Worm (Caenorhabditis elegans) whole organism, L1 larva: Measurements from ENCODE around the gene C07D10.5.
"Not testable (repeated sequence)": the region's sequence is repeated elsewhere in the genome, so short reads cannot be mapped to it uniquely, and the experiment has no call there.

Experiments used
- C16A3.4 ChIP-seq: fragments of 150-350 bp; optimal IDR thresholded peaks from 2 replicates; lab custom pipeline; 2014; ENCODE audit warnings: missing biosample characterization, missing genetic modification characterization
- F16B12.6 ChIP-seq: fragments of 150-350 bp; optimal IDR thresholded peaks from 2 replicates; lab custom pipeline; 2014; ENCODE audit warnings: missing biosample characterization, missing genetic modification characterization
- blmp-1 ChIP-seq: fragments of 150-350 bp; optimal IDR thresholded peaks from 2 replicates; lab custom pipeline; 2014; ENCODE audit warnings: missing biosample characterization, missing genetic modification characterization
- ceh-63 ChIP-seq: fragments of 200-800 bp; sonication (Bioruptor generic); optimal IDR thresholded peaks from 2 replicates; lab custom pipeline; 2018; ENCODE audit warnings: mild to moderate bottlenecking, missing genetic modification characterization, missing compliant biosample characterization
- ceh-82 ChIP-seq, 3 experiments: fragments of 150-350 bp in 1 of 3; sonication (generic microtip) in 2 of 3; optimal IDR thresholded peaks; 2 replicates each; lab custom pipeline; 2014 to 2017; ENCODE audit warnings: missing biosample characterization in 3 of 3, missing genetic modification characterization in 3 of 3
- dpl-1 ChIP-seq, 3 experiments: fragments of 150-350 bp in 2 of 3; sonication (generic microtip) in 1 of 3; optimal IDR thresholded peaks; 2 replicates each; lab custom pipeline; 2014 to 2017; ENCODE audit warnings: missing biosample characterization in 3 of 3, missing genetic modification characterization in 3 of 3, missing genetic modification reagents in 3 of 3
- dsc-1 ChIP-seq: sonication (generic microtip); optimal IDR thresholded peaks from 2 replicates; lab custom pipeline; 2016; ENCODE audit warnings: mild to moderate bottlenecking, missing genetic modification characterization, missing compliant biosample characterization
- efl-1 ChIP-seq, 4 experiments: fragments of 150-350 bp; optimal IDR thresholded peaks in 3 of 4; peaks in 1 of 4; 1 replicate in 1 of 4; 2 replicates in 3 of 4; lab custom pipeline; 2014; ENCODE audit warnings: missing biosample characterization in 2 of 4, missing genetic modification characterization in 2 of 4, missing genetic modification reagents in 2 of 4
- egl-27 ChIP-seq, 2 experiments: fragments of 150-350 bp in 1 of 2; sonication (generic microtip); optimal IDR thresholded peaks; 3 replicates each; lab custom pipeline; 2017 to 2018; ENCODE audit warnings: missing biosample characterization in 2 of 2, missing genetic modification characterization in 2 of 2, missing genetic modification reagents in 2 of 2
- elt-3 ChIP-seq, 6 experiments: fragments of 150-350 bp in 1 of 6; sonication (generic microtip); optimal IDR thresholded peaks; 2 replicates each; lab custom pipeline; 2017 to 2018; ENCODE audit warnings: missing biosample characterization in 6 of 6, missing genetic modification characterization in 6 of 6, inconsistent platforms in 1 of 6
- hpl-2 ChIP-seq: fragments of 150-350 bp; optimal IDR thresholded peaks from 2 replicates; lab custom pipeline; 2014; ENCODE audit warnings: missing biosample characterization, missing genetic modification reagents, missing genetic modification characterization
- lin-14 ChIP-seq: fragments of 200-800 bp; sonication (Bioruptor generic); optimal IDR thresholded peaks from 2 replicates; lab custom pipeline; 2018; ENCODE audit warnings: mild to moderate bottlenecking, missing genetic modification characterization, moderate library complexity, missing compliant biosample characterization
- lin-35 ChIP-seq, 2 experiments: fragments of 150-350 bp; optimal IDR thresholded peaks; 2 replicates each; lab custom pipeline; 2014; ENCODE audit warnings: missing biosample characterization in 2 of 2, missing genetic modification characterization in 2 of 2, missing genetic modification reagents in 2 of 2
- lir-3 ChIP-seq: sonication (generic microtip); optimal IDR thresholded peaks from 2 replicates; lab custom pipeline; 2016; ENCODE audit warnings: mild to moderate bottlenecking, missing genetic modification characterization, moderate library complexity, missing compliant biosample characterization; ENCODE audit not compliant: poor library complexity
- lsy-2 ChIP-seq, 2 experiments: fragments of 150-350 bp; optimal IDR thresholded peaks; 2 replicates each; lab custom pipeline; 2014; ENCODE audit warnings: missing biosample characterization in 2 of 2, missing genetic modification characterization in 2 of 2
- mab-9 ChIP-seq: fragments of 200-800 bp; sonication (Bioruptor generic); IDR thresholded peaks from 2 replicates; pipeline ENCODE4 v1.3.6; 2022; ENCODE audit warnings: missing genetic modification reagents, missing genetic modification characterization, missing compliant biosample characterization
- mdl-1 ChIP-seq, 2 experiments: fragments of 150-350 bp; optimal IDR thresholded peaks; 2 replicates each; lab custom pipeline; 2014 to 2017; ENCODE audit warnings: missing biosample characterization in 2 of 2, missing genetic modification characterization in 2 of 2, inconsistent platforms in 1 of 2
- mep-1 ChIP-seq: fragments of 150-350 bp; optimal IDR thresholded peaks from 2 replicates; lab custom pipeline; 2014; ENCODE audit warnings: missing biosample characterization, missing genetic modification characterization
- nhr-19 ChIP-seq: fragments of 200-800 bp; sonication (Bioruptor generic); conservative IDR thresholded peaks from 2 replicates; pipeline ENCODE4 v1.3.6; 2022; ENCODE audit warnings: missing genetic modification characterization, missing compliant biosample characterization
- nhr-20 ChIP-seq: sonication (generic microtip); optimal IDR thresholded peaks from 2 replicates; lab custom pipeline; 2016; ENCODE audit warnings: mild to moderate bottlenecking, missing genetic modification characterization, missing compliant biosample characterization
- nhr-47 ChIP-seq: sonication (generic microtip); optimal IDR thresholded peaks from 2 replicates; lab custom pipeline; 2016; ENCODE audit warnings: mild to moderate bottlenecking, missing genetic modification characterization, moderate library complexity, missing compliant biosample characterization
- nhr-71 ChIP-seq: sonication (generic microtip); optimal IDR thresholded peaks from 2 replicates; lab custom pipeline; 2016; ENCODE audit warnings: mild to moderate bottlenecking, missing genetic modification characterization, moderate library complexity, missing compliant biosample characterization
- nhr-85 ChIP-seq: sonication (generic microtip); peaks from one replicate; lab custom pipeline; 2016; ENCODE audit warnings: missing genetic modification characterization, inconsistent platforms, missing compliant biosample characterization
- nhr-90 ChIP-seq: sonication (generic microtip); optimal IDR thresholded peaks from 2 replicates; lab custom pipeline; 2016; ENCODE audit warnings: mild to moderate bottlenecking, missing genetic modification characterization, missing compliant biosample characterization; ENCODE audit not compliant: poor library complexity
- pax-3 ChIP-seq: fragments of 200-800 bp; sonication (Bioruptor generic); optimal IDR thresholded peaks from 2 replicates; lab custom pipeline; 2018; ENCODE audit warnings: mild to moderate bottlenecking, missing genetic modification characterization, moderate library complexity, missing compliant biosample characterization
- rnt-1 ChIP-seq: sonication (generic microtip); optimal IDR thresholded peaks from 2 replicates; lab custom pipeline; 2016; ENCODE audit warnings: mild to moderate bottlenecking, missing genetic modification characterization, moderate library complexity, missing compliant biosample characterization
- skn-1 ChIP-seq: fragments of 150-350 bp; optimal IDR thresholded peaks from 2 replicates; lab custom pipeline; 2014; ENCODE audit warnings: missing biosample characterization, missing genetic modification characterization
- snpc-4 ChIP-seq: fragments of 150-350 bp; optimal IDR thresholded peaks from 2 replicates; lab custom pipeline; 2014; ENCODE audit warnings: missing biosample characterization, missing genetic modification characterization
- snu-23 ChIP-seq: sonication (generic microtip); optimal IDR thresholded peaks from 2 replicates; lab custom pipeline; 2016; ENCODE audit warnings: missing genetic modification characterization, missing compliant biosample characterization
- sox-4 ChIP-seq: sonication (generic microtip); optimal IDR thresholded peaks from 2 replicates; lab custom pipeline; 2016; ENCODE audit warnings: missing genetic modification characterization, missing compliant biosample characterization
- swsn-7 ChIP-seq: sonication (generic microtip); optimal IDR thresholded peaks from 2 replicates; lab custom pipeline; 2016; ENCODE audit warnings: missing genetic modification characterization, missing compliant biosample characterization
- unc-130 ChIP-seq: fragments of 150-350 bp; optimal IDR thresholded peaks from 2 replicates; lab custom pipeline; 2017; ENCODE audit warnings: missing biosample characterization, missing genetic modification characterization, inconsistent platforms
- unc-86 ChIP-seq: sonication (generic microtip); optimal IDR thresholded peaks from 2 replicates; lab custom pipeline; 2016; ENCODE audit warnings: missing genetic modification characterization, missing compliant biosample characterization
- unc-98 ChIP-seq: fragments of 200-800 bp; sonication (Bioruptor generic); IDR thresholded peaks from 2 replicates; pipeline ENCODE4 v1.3.6; 2022; ENCODE audit warnings: missing genetic modification characterization, missing compliant biosample characterization
- xbp-1 ChIP-seq: sonication (generic microtip); optimal IDR thresholded peaks from 2 replicates; lab custom pipeline; 2016; ENCODE audit warnings: missing genetic modification characterization, missing compliant biosample characterization

The C07D10.5 gene

DNA sequence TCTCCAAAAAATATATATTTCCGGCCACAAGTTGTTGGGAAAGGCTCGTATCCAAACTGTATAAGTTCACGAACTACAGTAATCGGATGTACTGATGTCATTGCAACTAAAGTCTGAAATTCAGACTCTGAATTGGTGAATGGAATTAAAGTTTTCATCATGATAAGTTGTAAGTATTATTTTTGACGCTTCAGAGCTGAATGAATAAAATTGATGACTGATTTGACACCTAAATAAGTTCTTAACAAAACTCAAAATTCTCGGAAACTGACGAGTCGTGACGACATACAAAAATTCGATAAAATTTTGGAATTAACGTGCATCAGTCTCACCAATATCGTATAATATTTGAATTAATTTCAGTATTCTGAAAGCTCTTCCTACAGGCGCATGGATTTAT, 11.2 kb upstream of the C07D10.5 start, which contains the start of gene F43E2.11:
Gene F43E2.11 (minus strand): TSS at position 101 of the 400 bp plus-strand sequence.
- not testable (repeated sequence) for TF ChIP-seq dsc-1 (tag; lab: Kevin White, UChicago); lin-14; mab-9 (GFP tag; lab: Robert Waterston, UW)

DNA sequence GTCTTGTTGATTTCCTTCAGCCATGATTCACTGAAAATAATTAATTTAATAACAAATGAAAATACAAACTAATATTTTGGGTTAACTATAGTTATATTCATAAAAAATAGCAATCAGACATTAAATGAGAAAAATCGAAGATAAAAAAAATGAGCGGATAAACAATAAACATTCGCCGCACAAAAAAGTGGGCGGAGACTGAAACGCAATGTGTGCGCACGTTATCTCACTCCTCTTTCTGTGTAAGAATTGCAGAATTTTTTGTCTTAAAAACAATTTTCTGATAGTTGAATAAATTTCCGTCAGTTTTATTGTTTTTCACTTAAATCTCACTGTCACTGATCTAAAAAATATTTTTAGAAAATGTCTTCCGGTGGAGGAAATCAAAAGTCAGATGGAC, 7.2 kb upstream of the C07D10.5 start, which contains the start of the genes mtch-1 and rpb-4:
Gene mtch-1 (minus strand): TSS at position 24 of the 400 bp plus-strand sequence.
Gene rpb-4 (plus strand): TSS at position 353 of the 400 bp plus-strand sequence.
- no peak for TF ChIP-seq sox-4 (tag; lab: Kevin White, UChicago)
- peak; percentile 35 for TF ChIP-seq lin-14
- no peak for TF ChIP-seq mep-1
- peak in 1 of 3 experiments; percentile 2 for TF ChIP-seq ceh-82 (tag; optimal IDR thresholded peaks at IDR 0.05; lab: Kevin White, UChicago)
- TF ChIP-seq efl-1 (optimal IDR thresholded peaks at IDR 0.05; lab: Kevin White, UChicago): peak; percentile 30 to 39
- TF ChIP-seq efl-1 (GFP tag; optimal IDR thresholded peaks at IDR 0.05 in 1 of 2; lab: Kevin White, UChicago): peak; percentile 12 to 14
- peak in 1 of 2 experiments; percentile 10 for TF ChIP-seq mdl-1 (tag; optimal IDR thresholded peaks at IDR 0.05; lab: Kevin White, UChicago)
- peak; percentile 23 for TF ChIP-seq F16B12.6 (tag; lab: Kevin White, UChicago)
- no peak for TF ChIP-seq nhr-85
- TF ChIP-seq nhr-47 (tag; lab: Kevin White, UChicago): peak; percentile 10
- TF ChIP-seq rnt-1 (tag; lab: Kevin White, UChicago): peak; percentile 22
- no peak for TF ChIP-seq nhr-19 (GFP tag; lab: Robert Waterston, UW)
- peak; percentile 29 for TF ChIP-seq xbp-1 (tag; lab: Kevin White, UChicago)
- TF ChIP-seq lin-35 (GFP tag; optimal IDR thresholded peaks at IDR 0.05; lab: Kevin White, UChicago): peak in 1 of 2 experiments; percentile 25
- peak; percentile 54 for TF ChIP-seq lir-3 (tag; lab: Kevin White, UChicago)
- TF ChIP-seq unc-130 (tag; lab: Kevin White, UChicago): peak; percentile 1
- no peak for TF ChIP-seq unc-86
- TF ChIP-seq lsy-2 (tag; optimal IDR thresholded peaks at IDR 0.05; lab: Kevin White, UChicago): peak; percentile 20 to 66
- TF ChIP-seq C16A3.4: peak; percentile 58
- TF ChIP-seq snu-23 (GFP tag; lab: Kevin White, UChicago): peak; percentile 43
- no peak for TF ChIP-seq hpl-2 (GFP tag; lab: Kevin White, UChicago)
- peak; percentile 33 for TF ChIP-seq nhr-71
- peak; percentile 50 for TF ChIP-seq skn-1 (tag; lab: Kevin White, UChicago)
- peak; percentile 4 for TF ChIP-seq snpc-4 (tag; lab: Kevin White, UChicago)
- TF ChIP-seq dpl-1 (GFP tag; optimal IDR thresholded peaks at IDR 0.05; lab: Kevin White, UChicago): peak in 2 of 3 experiments; percentile 41 to 50
- no peak for TF ChIP-seq ceh-63 (GFP tag; lab: Kevin White, UChicago)
- peak; percentile 1 for TF ChIP-seq swsn-7 (tag; lab: Kevin White, UChicago)
- TF ChIP-seq blmp-1: peak; percentile 31
- no peak for TF ChIP-seq nhr-90 (tag; lab: Kevin White, UChicago)
- TF ChIP-seq nhr-20 (tag; lab: Kevin White, UChicago): peak; percentile 23
- TF ChIP-seq egl-27 (tag; optimal IDR thresholded peaks at IDR 0.05; lab: Kevin White, UChicago): no peak

DNA sequence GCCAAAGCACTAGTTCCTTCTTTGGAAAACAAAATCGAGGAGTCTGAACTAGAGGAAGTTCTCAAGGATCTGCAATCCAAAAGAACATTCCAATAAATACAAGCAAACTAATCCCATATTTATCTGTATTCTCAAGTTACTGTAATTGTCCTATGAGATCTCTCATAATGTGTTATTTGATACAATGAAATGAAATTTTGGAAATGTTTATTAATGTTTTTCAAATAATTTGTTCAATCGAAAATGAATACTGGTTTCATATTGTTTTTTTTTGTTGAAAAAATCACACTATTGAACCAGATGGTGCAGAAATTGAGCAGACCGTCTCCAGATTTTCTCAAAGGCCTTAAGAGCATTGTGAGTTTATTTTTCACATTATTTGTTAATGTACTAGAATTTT, 6.4 kb upstream of the C07D10.5 start, which contains the start of gene F43E2.1:
Gene F43E2.1 (plus strand): TSS at position 301 of the 400 bp plus-strand sequence.
- TF ChIP-seq unc-98 (GFP tag; lab: Robert Waterston, UW) (no peak), elt-3 (tag; optimal IDR thresholded peaks at IDR 0.05; lab: Kevin White, UChicago) (no peak), dpl-1 (GFP tag; optimal IDR thresholded peaks at IDR 0.05; lab: Kevin White, UChicago) (no peak), lin-14 (no peak), efl-1 (optimal IDR thresholded peaks at IDR 0.05; lab: Kevin White, UChicago) (no peak), efl-1 (GFP tag; optimal IDR thresholded peaks at IDR 0.05 in 1 of 2; lab: Kevin White, UChicago) (peak in 1 of 2 experiments; percentile 79), pax-3 (no peak)
